Fruit fly (Drosophila melanogaster) whole organism, embryonic: ENCODE data around the gene Lcp65Ab1.

Experiments
- Ada2b ChIP-seq: fragments of 200-800 bp; sonication (Bioruptor generic); IDR thresholded peaks from 2 replicates; pipeline ENCODE4 v1.3.6; 2022; ENCODE audit warnings: missing biosample characterization, missing genetic modification characterization
- CG10274 ChIP-seq: fragments of 200-800 bp; sonication (Bioruptor generic); optimal IDR thresholded peaks from 3 replicates; lab custom pipeline; 2017; ENCODE audit warnings: missing biosample characterization, mild to moderate bottlenecking, missing genetic modification characterization
- CG12155 ChIP-seq: fragments of 200-800 bp; sonication (Bioruptor generic); optimal IDR thresholded peaks from 3 replicates; lab custom pipeline; 2016; ENCODE audit warnings: missing biosample characterization, missing genetic modification characterization
- CG13894 ChIP-seq: fragments of 200-800 bp; sonication (Bioruptor generic); optimal IDR thresholded peaks from 3 replicates; lab custom pipeline; 2018; ENCODE audit warnings: missing biosample characterization, mild to moderate bottlenecking, missing genetic modification characterization, moderate library complexity
- CG15011 ChIP-seq: fragments of 200-800 bp; sonication (Bioruptor generic); optimal IDR thresholded peaks from 3 replicates; lab custom pipeline; 2018; ENCODE audit warnings: missing biosample characterization, mild to moderate bottlenecking, missing genetic modification characterization
- CG15479 ChIP-seq: fragments of 200-800 bp; sonication (Bioruptor generic); optimal IDR thresholded peaks from 3 replicates; lab custom pipeline; 2019; ENCODE audit warnings: missing biosample characterization, mild to moderate bottlenecking, missing genetic modification characterization, moderate library complexity
- CG17829 ChIP-seq: fragments of 200-800 bp; optimal IDR thresholded peaks from 2 replicates; lab custom pipeline; 2019; ENCODE audit warnings: missing biosample characterization, mild to moderate bottlenecking, missing genetic modification characterization, moderate library complexity
- CG1792 ChIP-seq: fragments of 200-800 bp; sonication (Bioruptor generic); optimal IDR thresholded peaks from 2 replicates; lab custom pipeline; 2016; ENCODE audit warnings: missing biosample characterization, missing genetic modification characterization
- CG18011 ChIP-seq: fragments of 200-800 bp; sonication (Bioruptor generic); optimal IDR thresholded peaks from 2 replicates; lab custom pipeline; 2017; ENCODE audit warnings: missing biosample characterization, missing genetic modification characterization, mild to moderate bottlenecking, moderate library complexity, missing genotype
- CG30020 ChIP-seq: fragments of 200-800 bp; optimal IDR thresholded peaks from 2 replicates; lab custom pipeline; 2019; ENCODE audit warnings: missing biosample characterization, mild to moderate bottlenecking, missing genetic modification characterization, moderate library complexity
- CG31365 ChIP-seq: fragments of 200-800 bp; sonication (Bioruptor generic); optimal IDR thresholded peaks from 2 replicates; lab custom pipeline; 2018; ENCODE audit warnings: missing biosample characterization, mild to moderate bottlenecking, missing genetic modification characterization
- CG31441 ChIP-seq: fragments of 200-800 bp; sonication (Bioruptor generic); IDR thresholded peaks from 2 replicates; pipeline ENCODE4 v1.3.6; 2022; ENCODE audit warnings: missing biosample characterization, missing genetic modification characterization
- CG3163 ChIP-seq: fragments of 200-800 bp; sonication (Bioruptor generic); optimal IDR thresholded peaks from 3 replicates; lab custom pipeline; 2016; ENCODE audit warnings: missing biosample characterization, missing genetic modification characterization
- CG32767 ChIP-seq: fragments of 200-800 bp; sonication (Bioruptor generic); IDR thresholded peaks from 2 replicates; pipeline ENCODE4 v1.3.6; 2022; ENCODE audit warnings: missing biosample characterization, missing genetic modification characterization
- CG33213 ChIP-seq: fragments of 200-800 bp; sonication (Bioruptor generic); optimal IDR thresholded peaks from 3 replicates; lab custom pipeline; 2016; ENCODE audit warnings: missing biosample characterization, missing genetic modification characterization
- CG34422 ChIP-seq: fragments of 200-800 bp; sonication (Bioruptor generic); IDR thresholded peaks from 3 replicates; pipeline ENCODE4 v1.3.6; 2022; ENCODE audit warnings: missing biosample characterization, missing genetic modification characterization
- CG4730 ChIP-seq: fragments of 200-800 bp; sonication (Bioruptor generic); IDR thresholded peaks from 2 replicates; pipeline ENCODE4 v1.3.6; 2022; ENCODE audit warnings: missing biosample characterization, missing genetic modification characterization
- CG6175 ChIP-seq: fragments of 200-800 bp; sonication (Bioruptor generic); IDR thresholded peaks from 3 replicates; pipeline ENCODE4 v1.3.6; 2022; ENCODE audit warnings: missing biosample characterization, missing genetic modification characterization
- CG6254 ChIP-seq: fragments of 200-800 bp; sonication (Bioruptor generic); optimal IDR thresholded peaks from 3 replicates; lab custom pipeline; 2017; ENCODE audit warnings: mild to moderate bottlenecking, missing biosample characterization, missing genetic modification reagents, missing genetic modification characterization
- CG6683 ChIP-seq: fragments of 200-800 bp; sonication (Bioruptor generic); optimal IDR thresholded peaks from 2 replicates; lab custom pipeline; 2017; ENCODE audit warnings: missing biosample characterization, mild to moderate bottlenecking, missing genetic modification characterization, missing genetic modification reagents
- CG6813 ChIP-seq: fragments of 200-800 bp; sonication (Bioruptor generic); optimal IDR thresholded peaks from 2 replicates; lab custom pipeline; 2017; ENCODE audit warnings: missing biosample characterization, missing genetic modification characterization, mild to moderate bottlenecking, moderate library complexity, missing genetic modification reagents
- CG7745 ChIP-seq: fragments of 200-800 bp; sonication (Bioruptor generic); optimal IDR thresholded peaks from 2 replicates; lab custom pipeline; 2018; ENCODE audit warnings: missing biosample characterization, mild to moderate bottlenecking, missing genetic modification characterization, moderate library complexity
- Dbx ChIP-seq: fragments of 200-800 bp; sonication (Bioruptor generic); IDR thresholded peaks from 3 replicates; pipeline ENCODE4 v1.3.6; 2022; ENCODE audit warnings: missing biosample characterization, missing genetic modification characterization
- Doc2 ChIP-seq: fragments of 200-800 bp; sonication (Bioruptor generic); IDR thresholded peaks from 2 replicates; pipeline ENCODE4 v1.3.6; 2022; ENCODE audit warnings: missing biosample characterization, missing genetic modification characterization
- Dp ChIP-seq: fragments of 200-800 bp; sonication (Bioruptor generic); optimal IDR thresholded peaks from 2 replicates; lab custom pipeline; 2018; ENCODE audit warnings: missing biosample characterization, mild to moderate bottlenecking, missing genetic modification characterization, moderate library complexity
- E2f1 ChIP-seq: fragments of 200-800 bp; sonication (Bioruptor generic); IDR thresholded peaks from 2 replicates; pipeline ENCODE4 v1.3.6; 2022; ENCODE audit warnings: missing biosample characterization, missing genetic modification characterization
- Hey ChIP-seq: fragments of 200-800 bp; sonication (Bioruptor generic); optimal IDR thresholded peaks from 3 replicates; lab custom pipeline; 2018; ENCODE audit warnings: missing biosample characterization, mild to moderate bottlenecking, missing genetic modification characterization
- HmgD ChIP-seq: fragments of 200-800 bp; sonication (Bioruptor generic); optimal IDR thresholded peaks from 3 replicates; lab custom pipeline; 2016; ENCODE audit warnings: missing biosample characterization, missing genetic modification characterization
- HmgZ ChIP-seq: fragments of 200-800 bp; sonication (Bioruptor generic); optimal IDR thresholded peaks from 2 replicates; lab custom pipeline; 2018; ENCODE audit warnings: missing biosample characterization, mild to moderate bottlenecking, missing genetic modification characterization
- Lhr ChIP-seq: fragments of 200-800 bp; sonication (Bioruptor generic); optimal IDR thresholded peaks from 3 replicates; lab custom pipeline; 2017; ENCODE audit warnings: mild to moderate bottlenecking, missing biosample characterization, missing genetic modification reagents, missing genetic modification characterization
- Meics ChIP-seq: fragments of 200-800 bp; sonication (Bioruptor generic); optimal IDR thresholded peaks from 2 replicates; lab custom pipeline; 2017; ENCODE audit warnings: missing biosample characterization, mild to moderate bottlenecking, missing genetic modification characterization
- Nf-YA ChIP-seq: fragments of 200-800 bp; sonication (Bioruptor generic); IDR thresholded peaks from 2 replicates; pipeline ENCODE4 v1.3.6; 2022; ENCODE audit warnings: missing biosample characterization, missing genetic modification characterization
- Ptx1 ChIP-seq: fragments of 200-800 bp; sonication (Bioruptor generic); IDR thresholded peaks from 2 replicates; pipeline ENCODE4 v1.3.6; 2022; ENCODE audit warnings: missing biosample characterization, missing genetic modification characterization
- Ssrp ChIP-seq: fragments of 200-800 bp; sonication (Bioruptor generic); optimal IDR thresholded peaks from 2 replicates; lab custom pipeline; 2018; ENCODE audit warnings: missing biosample characterization, mild to moderate bottlenecking, missing genetic modification characterization, moderate library complexity
- Trl ChIP-seq, 3 experiments: fragments of >200 bp in 2 of 3; fragments of 200-800 bp in 1 of 3; sonication (Bioruptor generic) in 1 of 3; optimal IDR thresholded peaks; 2 replicates in 1 of 3; 3 replicates in 2 of 3; lab custom pipeline; 2016 to 2017; ENCODE audit warnings: missing biosample characterization in 1 of 3, missing genetic modification characterization in 1 of 3
- bsh ChIP-seq, 2 experiments: fragments of 200-800 bp; sonication (Bioruptor generic); optimal IDR thresholded peaks; 2 replicates each; lab custom pipeline; 2017 to 2018; ENCODE audit warnings: mild to moderate bottlenecking in 2 of 2, missing biosample characterization in 2 of 2, missing genetic modification characterization in 2 of 2, moderate library complexity in 1 of 2
- dpn ChIP-seq, 2 experiments: fragments of 200-800 bp; sonication (Bioruptor generic); optimal IDR thresholded peaks; 3 replicates each; lab custom pipeline; 2016; ENCODE audit warnings: missing biosample characterization in 2 of 2, missing genetic modification characterization in 2 of 2
- gfzf ChIP-seq: fragments of 200-800 bp; sonication (Bioruptor generic); optimal IDR thresholded peaks from 2 replicates; lab custom pipeline; 2016; ENCODE audit warnings: missing biosample characterization, mild to moderate bottlenecking, missing genetic modification characterization, moderate library complexity
- h ChIP-seq: fragments of >200 bp; optimal IDR thresholded peaks from 2 replicates; lab custom pipeline; 2017
- jigr1 ChIP-seq: fragments of 200-800 bp; sonication (Bioruptor generic); IDR thresholded peaks from 3 replicates; pipeline ENCODE4 v1.3.6; 2022; ENCODE audit warnings: missing biosample characterization, missing genetic modification characterization
- lbe ChIP-seq: fragments of 200-800 bp; sonication (Bioruptor generic); optimal IDR thresholded peaks from 2 replicates; lab custom pipeline; 2016; ENCODE audit warnings: missing biosample characterization, mild to moderate bottlenecking, missing genetic modification characterization
- lola ChIP-seq, 3 experiments: fragments of >200 bp in 2 of 3; fragments of 200-800 bp in 1 of 3; sonication (Bioruptor generic) in 1 of 3; optimal IDR thresholded peaks; 2 replicates each; lab custom pipeline; 2017 to 2019; ENCODE audit warnings: missing biosample characterization in 3 of 3, missing genetic modification characterization in 3 of 3, mild to moderate bottlenecking in 1 of 3, moderate library complexity in 1 of 3
- maf-S ChIP-seq: fragments of 200-800 bp; sonication (Bioruptor generic); optimal IDR thresholded peaks from 2 replicates; lab custom pipeline; 2016; ENCODE audit warnings: missing biosample characterization, missing genetic modification characterization
- mam ChIP-seq: fragments of 200-800 bp; sonication (Bioruptor generic); optimal IDR thresholded peaks from 3 replicates; lab custom pipeline; 2016; ENCODE audit warnings: missing biosample characterization, missing genetic modification characterization
- nau ChIP-seq: fragments of 200-800 bp; sonication (Bioruptor generic); optimal IDR thresholded peaks from 3 replicates; lab custom pipeline; 2017; ENCODE audit warnings: missing biosample characterization, mild to moderate bottlenecking, missing genetic modification characterization, missing genetic modification reagents
- ssp ChIP-seq: fragments of 200-800 bp; sonication (Bioruptor generic); IDR thresholded peaks from 2 replicates; pipeline ENCODE4 v1.3.6; 2022; ENCODE audit warnings: missing biosample characterization, missing genetic modification characterization
- tx ChIP-seq: fragments of 200-800 bp; sonication (Bioruptor generic); optimal IDR thresholded peaks from 2 replicates; lab custom pipeline; 2016; ENCODE audit warnings: missing biosample characterization, missing genetic modification characterization
- vnd ChIP-seq: fragments of 200-800 bp; sonication (Bioruptor generic); IDR thresholded peaks from 3 replicates; pipeline ENCODE4 v1.3.6; 2022; ENCODE audit warnings: missing biosample characterization, missing genetic modification characterization; ENCODE audit not compliant: partially characterized antibody

The Lcp65Ab1 gene

DNA sequence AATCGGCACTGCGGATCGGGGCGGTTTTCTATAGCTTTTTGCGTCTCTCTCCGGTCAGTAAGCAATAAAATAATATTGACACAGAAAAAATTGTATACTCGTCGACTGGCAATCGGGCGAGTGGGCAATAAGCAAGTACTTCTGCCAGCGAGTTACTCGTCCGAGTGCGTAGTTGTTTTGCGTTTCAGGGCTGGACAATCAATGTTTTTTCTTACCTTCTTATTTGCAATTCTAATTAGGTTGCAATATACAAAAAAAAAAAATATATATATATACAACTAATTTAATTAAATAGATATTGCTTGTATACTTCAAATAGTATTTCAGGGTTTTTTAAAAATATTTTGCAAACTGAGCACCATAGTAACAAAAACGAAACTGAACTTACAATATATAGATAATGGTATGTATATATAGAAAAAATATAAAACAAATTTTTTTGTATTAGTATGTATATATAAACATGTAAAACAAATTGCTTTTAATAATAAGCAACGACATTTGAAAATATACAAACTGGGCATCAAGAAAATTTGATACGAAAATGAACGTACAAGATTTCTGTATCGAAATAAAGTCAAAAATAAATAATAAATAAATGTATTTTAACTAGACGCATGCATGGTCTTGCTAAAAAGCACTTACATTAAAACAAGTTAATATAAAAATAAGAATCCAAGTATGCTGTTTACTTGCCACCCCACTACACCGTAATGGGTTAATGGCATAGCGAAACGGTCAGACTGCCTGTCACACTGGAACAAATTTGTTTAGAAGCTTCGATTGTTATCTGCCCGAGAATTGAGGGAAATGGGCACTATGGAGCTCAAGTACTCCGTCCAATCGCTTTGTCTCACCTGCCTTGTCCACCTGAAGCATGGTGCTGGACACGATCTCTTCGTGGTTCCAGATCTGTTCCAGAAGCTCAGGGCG is 39.9 kb downstream of the Lcp65Ab1 start, which contains the start of the genes D19A and CG7386 (continued):
- peak; percentile 16 for TF ChIP-seq CG1792 (GFP tag; lab: Kevin White, UChicago)
- TF ChIP-seq CG18011 (GFP tag; lab: Kevin White, UChicago): no peak
- no peak for TF ChIP-seq Hey
- no peak for TF ChIP-seq Doc2 (GFP tag; lab: Robert Waterston, UW)
- no peak for TF ChIP-seq nau
- TF ChIP-seq CG7745: no peak
- 0 out of 2 replicates have a peak, but pooled peaks have one; percentile 38 for TF ChIP-seq CG32767 (GFP tag; lab: Robert Waterston, UW)
- TF ChIP-seq Ssrp (tag; lab: Kevin White, UChicago): peak; percentile 25
- TF ChIP-seq CG15479: no peak
- TF ChIP-seq CG30020: peak; percentile 29
- TF ChIP-seq CG34422 (GFP tag; lab: Robert Waterston, UW): peak; percentile 52
- TF ChIP-seq CG6254 (GFP tag; lab: Kevin White, UChicago): no peak
- TF ChIP-seq CG12155: peak; percentile 100
- TF ChIP-seq CG6683 (GFP tag; lab: Kevin White, UChicago): no peak
- no peak for TF ChIP-seq CG3163 (GFP tag; lab: Kevin White, UChicago)
- peak; percentile 67 for TF ChIP-seq Ptx1
- peak; percentile 62 for TF ChIP-seq HmgD (GFP tag; lab: Kevin White, UChicago)
- no peak for TF ChIP-seq CG31365 (tag; lab: Kevin White, UChicago)
- peak; percentile 2 for TF ChIP-seq lbe (GFP tag; lab: Kevin White, UChicago)
- TF ChIP-seq maf-S (GFP tag; lab: Kevin White, UChicago): peak; percentile 29
- no peak for TF ChIP-seq Dp
- TF ChIP-seq Ada2b (GFP tag; lab: Robert Waterston, UW): peak; percentile 59
- peak in 1 of 2 experiments; percentile 55 for TF ChIP-seq bsh (GFP tag; optimal IDR thresholded peaks at IDR 0.05; lab: Kevin White, UChicago)
- peak in 1 of 3 experiments; percentile 15 for TF ChIP-seq lola (GFP tag; optimal IDR thresholded peaks at IDR 0.05; lab: Kevin White, UChicago)
- peak; percentile 74 for TF ChIP-seq mam (GFP tag; lab: Kevin White, UChicago)
- TF ChIP-seq CG31441 (GFP tag; lab: Robert Waterston, UW): peak; percentile 57
- 0 out of 2 replicates have a peak, but pooled peaks have one; percentile 14 for TF ChIP-seq Nf-YA (GFP tag; lab: Robert Waterston, UW)
- no peak for TF ChIP-seq CG6175
- TF ChIP-seq HmgZ (tag; lab: Kevin White, UChicago): peak; percentile 46
- TF ChIP-seq Lhr (GFP tag; lab: Kevin White, UChicago): no peak
- peak; percentile 55 for TF ChIP-seq Meics (GFP tag; lab: Kevin White, UChicago)
- TF ChIP-seq tx: peak; percentile 1
- no peak for TF ChIP-seq Trl (optimal IDR thresholded peaks at IDR 0.05; lab: Kevin White, UChicago)
- peak; percentile 54 for TF ChIP-seq Trl (GFP tag; optimal IDR thresholded peaks at IDR 0.05; lab: Kevin White, UChicago)
- TF ChIP-seq CG4730: peak; percentile 63
- no peak for TF ChIP-seq vnd (GFP tag; lab: Robert Waterston, UW)
- TF ChIP-seq CG15011 (GFP tag; lab: Kevin White, UChicago): no peak
- TF ChIP-seq CG13894 (tag; lab: Kevin White, UChicago): peak; percentile 34
- TF ChIP-seq gfzf (GFP tag; lab: Kevin White, UChicago): peak; percentile 8
- TF ChIP-seq CG10274 (GFP tag; lab: Kevin White, UChicago): peak; percentile 41
- TF ChIP-seq h (lab: Kevin White, UChicago): no peak
- peak; percentile 18; the same call in 1 of the 2 replicates for TF ChIP-seq ssp (GFP tag; lab: Robert Waterston, UW)
- peak; percentile 59 for TF ChIP-seq E2f1 (GFP tag; lab: Robert Waterston, UW)
- TF ChIP-seq dpn (GFP tag; optimal IDR thresholded peaks at IDR 0.05; lab: Kevin White, UChicago): peak; percentile 33 to 62
- TF ChIP-seq CG17829 (tag; lab: Kevin White, UChicago): peak; percentile 64
- peak; percentile 79 for TF ChIP-seq Dbx (GFP tag; lab: Robert Waterston, UW)
- TF ChIP-seq CG6813 (GFP tag; lab: Kevin White, UChicago): no peak
- no peak for TF ChIP-seq jigr1 (GFP tag; lab: Robert Waterston, UW)
- peak; percentile 38 for TF ChIP-seq CG33213 (GFP tag; lab: Kevin White, UChicago)
